Worm (Caenorhabditis elegans): ENCODE data around the gene T03F6.3.

The T03F6.3 gene

ce11 chrIII:13359847-13360246, 29.3 kb upstream of the T03F6.3 start:
- peak; percentile 28 for TF ChIP-seq W03F9.2 (tag; optimal IDR thresholded peaks at IDR 0.05)
- TF ChIP-seq dao-5 (tag; optimal IDR thresholded peaks at IDR 0.05): no peak
- TF ChIP-seq him-1 (tag; optimal IDR thresholded peaks at IDR 0.05): no peak

- TF ChIP-seq him-1 (tag; optimal IDR thresholded peaks at IDR 0.05) (no peak), W03F9.2 (tag; optimal IDR thresholded peaks at IDR 0.05) (no peak), dao-5 (tag; optimal IDR thresholded peaks at IDR 0.05) (no peak)
Measured at ce11 chrIII:13370980-13371379, 18.2 kb upstream of the T03F6.3 start, which contains the start of gene T03F6.9. Gene T03F6.9, minus strand, starts transcription at chrIII:13371080.

ce11 chrIII:13376304-13376760, 12.9 kb upstream of the T03F6.3 start, which contains the start of gene lis-1:
Gene lis-1, minus strand, starts transcription at chrIII:13376710.
- TF ChIP-seq W03F9.2 (tag; optimal IDR thresholded peaks at IDR 0.05) (no peak), him-1 (tag; optimal IDR thresholded peaks at IDR 0.05) (no peak), dao-5 (tag; optimal IDR thresholded peaks at IDR 0.05) (no peak)

- TF ChIP-seq him-1 (tag; optimal IDR thresholded peaks at IDR 0.05) (no peak), W03F9.2 (tag; optimal IDR thresholded peaks at IDR 0.05) (peak; percentile 20)
Measured at ce11 chrIII:13377249-13377648, 11.9 kb upstream of the T03F6.3 start.

- TF ChIP-seq dao-5 (tag; optimal IDR thresholded peaks at IDR 0.05): no peak
- no peak for TF ChIP-seq W03F9.2 (tag; optimal IDR thresholded peaks at IDR 0.05)
- TF ChIP-seq him-1 (tag; optimal IDR thresholded peaks at IDR 0.05): no peak
Measured at ce11 chrIII:13378242-13378641, 11.0 kb upstream of the T03F6.3 start, which contains the start of gene T03F6.10. Gene T03F6.10, minus strand, starts transcription at chrIII:13378342.

- TF ChIP-seq W03F9.2 (tag; optimal IDR thresholded peaks at IDR 0.05) (no peak), dao-5 (tag; optimal IDR thresholded peaks at IDR 0.05) (no peak), him-1 (tag; optimal IDR thresholded peaks at IDR 0.05) (no peak)
Measured at ce11 chrIII:13380196-13380595, 9.0 kb upstream of the T03F6.3 start, which contains the start of gene T03F6.6. Gene T03F6.6, minus strand, starts transcription at chrIII:13380296.

ce11 chrIII:13380881-13381280, 8.3 kb upstream of the T03F6.3 start:
- TF ChIP-seq dao-5 (tag; optimal IDR thresholded peaks at IDR 0.05): no peak
- TF ChIP-seq him-1 (tag; optimal IDR thresholded peaks at IDR 0.05): no peak
- no peak for TF ChIP-seq W03F9.2 (tag; optimal IDR thresholded peaks at IDR 0.05)

ce11 chrIII:13381684-13382083, 7.5 kb upstream of the T03F6.3 start:
- TF ChIP-seq W03F9.2 (tag; optimal IDR thresholded peaks at IDR 0.05) (no peak), dao-5 (tag; optimal IDR thresholded peaks at IDR 0.05) (no peak), him-1 (tag; optimal IDR thresholded peaks at IDR 0.05) (no peak)

- no peak for TF ChIP-seq dao-5 (tag; optimal IDR thresholded peaks at IDR 0.05)
- TF ChIP-seq him-1 (tag; optimal IDR thresholded peaks at IDR 0.05): no peak
- TF ChIP-seq W03F9.2 (tag; optimal IDR thresholded peaks at IDR 0.05): no peak
Measured at ce11 chrIII:13383159-13383558, 6.0 kb upstream of the T03F6.3 start.

ce11 chrIII:13385850-13386249, 3.3 kb upstream of the T03F6.3 start, which contains the start of gene T03F6.4:
Gene T03F6.4, plus strand, starts transcription at chrIII:13386150.
- TF ChIP-seq him-1 (tag; optimal IDR thresholded peaks at IDR 0.05): no peak
- TF ChIP-seq dao-5 (tag; optimal IDR thresholded peaks at IDR 0.05): no peak
- TF ChIP-seq W03F9.2 (tag; optimal IDR thresholded peaks at IDR 0.05): no peak

- TF ChIP-seq W03F9.2 (tag; optimal IDR thresholded peaks at IDR 0.05) (no peak), dao-5 (tag; optimal IDR thresholded peaks at IDR 0.05) (no peak), him-1 (tag; optimal IDR thresholded peaks at IDR 0.05) (no peak)
Measured at ce11 chrIII:13388621-13389020, 574 bp upstream of the T03F6.3 start.

ce11 chrIII:13390789-13391188, 1.6 kb downstream of the T03F6.3 start:
- no peak for TF ChIP-seq W03F9.2 (tag; optimal IDR thresholded peaks at IDR 0.05)

ce11 chrIII:13393239-13393638, 4.0 kb downstream of the T03F6.3 start, which contains the start of gene dnj-17:
Gene dnj-17, minus strand, starts transcription at chrIII:13393339.
- TF ChIP-seq dao-5 (tag; optimal IDR thresholded peaks at IDR 0.05): no peak
- no peak for TF ChIP-seq him-1 (tag; optimal IDR thresholded peaks at IDR 0.05)
- no peak for TF ChIP-seq W03F9.2 (tag; optimal IDR thresholded peaks at IDR 0.05)

ce11 chrIII:13393647-13394046, 4.5 kb downstream of the T03F6.3 start, which contains the start of gene qdpr-1:
Gene qdpr-1, plus strand, starts transcription at chrIII:13393910.
- TF ChIP-seq W03F9.2 (tag; optimal IDR thresholded peaks at IDR 0.05) (no peak), dao-5 (tag; optimal IDR thresholded peaks at IDR 0.05) (no peak), him-1 (tag; optimal IDR thresholded peaks at IDR 0.05) (no peak)

- TF ChIP-seq dao-5 (tag; optimal IDR thresholded peaks at IDR 0.05) (no peak), W03F9.2 (tag; optimal IDR thresholded peaks at IDR 0.05) (no peak), him-1 (tag; optimal IDR thresholded peaks at IDR 0.05) (no peak)
Measured at ce11 chrIII:13395262-13395661, 6.1 kb downstream of the T03F6.3 start, which contains the start of gene F11F1.1. Gene F11F1.1, plus strand, starts transcription at chrIII:13395562.

All from whole organism, L4/young adult.